Fruit fly (Drosophila melanogaster): Measurements from ENCODE around the gene Hrb98DE.

dm6 chr3R:28586943-28587342 lies 12.7 kb upstream of the Hrb98DE start:
- TF ChIP-seq OdsH (GFP tag; optimal IDR thresholded peaks at IDR 0.05), result no peak
- TF ChIP-seq Sox102F (GFP tag; optimal IDR thresholded peaks at IDR 0.05), result no peak
- no peak for TF ChIP-seq CG4318 (GFP tag; optimal IDR thresholded peaks at IDR 0.05)
- TF ChIP-seq topi (GFP tag; optimal IDR thresholded peaks at IDR 0.05), result no peak
- no peak for TF ChIP-seq CG6808 (GFP tag; optimal IDR thresholded peaks at IDR 0.05)
- no peak for TF ChIP-seq fd85E (GFP tag; optimal IDR thresholded peaks at IDR 0.05)
- TF ChIP-seq CG3919 (GFP tag; optimal IDR thresholded peaks at IDR 0.05), result no peak
- no peak for TF ChIP-seq Gug (GFP tag; IDR thresholded peaks at IDR 0.05)
- no peak for TF ChIP-seq CG34406 (GFP tag; optimal IDR thresholded peaks at IDR 0.05)
- no peak for TF ChIP-seq Ets21C (GFP tag; optimal IDR thresholded peaks at IDR 0.05)
- TF ChIP-seq CG16779 (tag; optimal IDR thresholded peaks at IDR 0.05), result no peak

All from whole organism, prepupa.